Fruit fly (Drosophila melanogaster): ENCODE results near the gene spn-D.
A peak's percentile ranks its signal among the peaks of the same experiment; 100 is the strongest.

The spn-D gene

DNA sequence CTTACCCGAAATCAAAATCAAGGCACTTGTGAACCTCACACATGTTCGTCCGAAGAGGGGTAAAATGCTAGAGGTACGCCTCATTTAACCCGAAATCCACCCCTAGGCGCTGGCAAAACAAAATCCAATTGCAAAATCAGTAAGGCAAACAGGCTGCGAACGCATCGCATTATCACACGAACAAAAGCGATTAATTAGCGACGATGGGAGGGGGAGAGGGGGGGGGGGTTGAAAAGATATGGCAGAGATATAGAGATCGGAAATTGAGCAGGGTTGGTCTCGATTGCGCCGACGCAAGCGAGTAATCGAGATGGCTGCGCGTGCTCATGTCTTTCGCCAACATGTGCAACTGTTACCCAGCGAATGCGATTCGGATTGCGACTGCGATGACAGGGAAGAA, 31.4 kb downstream of the spn-D start (continued):
- no peak for TF ChIP-seq bab2 (GFP tag; optimal IDR thresholded peaks at IDR 0.05)
- TF ChIP-seq CG8924 (tag; optimal IDR thresholded peaks at IDR 0.05), result no peak
- no peak for TF ChIP-seq CG18764 (GFP tag; optimal IDR thresholded peaks at IDR 0.05)
- TF ChIP-seq CG6272 (GFP tag; IDR thresholded peaks at IDR 0.05), result no peak
- no peak for TF ChIP-seq cg (GFP tag; optimal IDR thresholded peaks at IDR 0.05)
- TF ChIP-seq Eip74EF (GFP tag; optimal IDR thresholded peaks at IDR 0.05), result no peak
- no peak for TF ChIP-seq sc (optimal IDR thresholded peaks at IDR 0.05)
- no peak for TF ChIP-seq sc (GFP tag; optimal IDR thresholded peaks at IDR 0.05)
- TF ChIP-seq CG3281 (GFP tag; optimal IDR thresholded peaks at IDR 0.05), result no peak

DNA sequence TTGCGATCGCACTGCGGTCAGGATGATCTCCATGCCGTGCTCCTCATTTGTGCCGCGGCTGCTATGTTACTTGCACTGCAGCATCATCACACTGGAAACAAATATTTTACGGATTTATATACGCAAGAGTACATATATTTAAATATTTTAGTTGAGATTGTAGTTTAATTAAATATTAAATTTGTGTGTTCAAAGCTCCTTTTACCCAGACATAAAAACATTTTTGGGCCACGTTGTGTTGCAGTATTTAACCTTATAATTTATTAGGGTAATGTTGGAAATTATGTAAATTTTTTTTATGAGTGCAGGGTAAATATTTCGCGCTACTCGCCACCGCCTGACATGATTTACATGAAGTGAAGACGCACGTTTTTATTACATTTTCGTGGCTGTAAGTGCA, 32.1 kb downstream of the spn-D start:
- TF ChIP-seq btn (GFP tag; optimal IDR thresholded peaks at IDR 0.05), result no peak
- peak; percentile 34 for TF ChIP-seq dmrt11E (tag; optimal IDR thresholded peaks at IDR 0.05)
- TF ChIP-seq NC2α (GFP tag; optimal IDR thresholded peaks at IDR 0.05), result no peak
- no peak for TF ChIP-seq CG7556 (GFP tag; optimal IDR thresholded peaks at IDR 0.05)
- TF ChIP-seq phol (tag; optimal IDR thresholded peaks at IDR 0.05), result peak; percentile 9
- TF ChIP-seq fd64A (GFP tag; optimal IDR thresholded peaks at IDR 0.05), result no peak
- TF ChIP-seq gem (tag; optimal IDR thresholded peaks at IDR 0.05), result peak; percentile 24
- no peak for TF ChIP-seq CG12104 (GFP tag; optimal IDR thresholded peaks at IDR 0.05)
- TF ChIP-seq CG1603 (tag; optimal IDR thresholded peaks at IDR 0.05), result no peak
- 0 out of 2 replicates have a peak, but pooled peaks have one; percentile 10 for TF ChIP-seq CG31441 (GFP tag; IDR thresholded peaks at IDR 0.05)
- TF ChIP-seq lola (GFP tag; optimal IDR thresholded peaks at IDR 0.05), result peak in 1 of 3 experiments; percentile 10
- TF ChIP-seq Max (GFP tag; optimal IDR thresholded peaks at IDR 0.05), result no peak
- peak; percentile 31; the same call in 1 of the 2 replicates for TF ChIP-seq Xrp1 (GFP tag; IDR thresholded peaks at IDR 0.05)
- no peak for TF ChIP-seq CG6272 (GFP tag; IDR thresholded peaks at IDR 0.05)
- TF ChIP-seq CG18262 (tag; optimal IDR thresholded peaks at IDR 0.05), result peak; percentile 12
- TF ChIP-seq bsh (GFP tag; optimal IDR thresholded peaks at IDR 0.05), result peak in 1 of 2 experiments; percentile 22
- peak; percentile 1 for TF ChIP-seq gsb-n (tag; optimal IDR thresholded peaks at IDR 0.05)
- TF ChIP-seq Med (GFP tag), result no peak
- peak; percentile 1 for TF ChIP-seq unpg (GFP tag; optimal IDR thresholded peaks at IDR 0.05)
- TF ChIP-seq CG10979 (tag; optimal IDR thresholded peaks at IDR 0.05), result peak; percentile 23
- TF ChIP-seq hth (optimal IDR thresholded peaks at IDR 0.05), result no peak
- TF ChIP-seq Poxn (GFP tag; IDR thresholded peaks at IDR 0.05), result no peak
- TF ChIP-seq HLH4C (GFP tag; IDR thresholded peaks at IDR 0.05; ENCODE audit: partially characterized antibody), result no peak

DNA sequence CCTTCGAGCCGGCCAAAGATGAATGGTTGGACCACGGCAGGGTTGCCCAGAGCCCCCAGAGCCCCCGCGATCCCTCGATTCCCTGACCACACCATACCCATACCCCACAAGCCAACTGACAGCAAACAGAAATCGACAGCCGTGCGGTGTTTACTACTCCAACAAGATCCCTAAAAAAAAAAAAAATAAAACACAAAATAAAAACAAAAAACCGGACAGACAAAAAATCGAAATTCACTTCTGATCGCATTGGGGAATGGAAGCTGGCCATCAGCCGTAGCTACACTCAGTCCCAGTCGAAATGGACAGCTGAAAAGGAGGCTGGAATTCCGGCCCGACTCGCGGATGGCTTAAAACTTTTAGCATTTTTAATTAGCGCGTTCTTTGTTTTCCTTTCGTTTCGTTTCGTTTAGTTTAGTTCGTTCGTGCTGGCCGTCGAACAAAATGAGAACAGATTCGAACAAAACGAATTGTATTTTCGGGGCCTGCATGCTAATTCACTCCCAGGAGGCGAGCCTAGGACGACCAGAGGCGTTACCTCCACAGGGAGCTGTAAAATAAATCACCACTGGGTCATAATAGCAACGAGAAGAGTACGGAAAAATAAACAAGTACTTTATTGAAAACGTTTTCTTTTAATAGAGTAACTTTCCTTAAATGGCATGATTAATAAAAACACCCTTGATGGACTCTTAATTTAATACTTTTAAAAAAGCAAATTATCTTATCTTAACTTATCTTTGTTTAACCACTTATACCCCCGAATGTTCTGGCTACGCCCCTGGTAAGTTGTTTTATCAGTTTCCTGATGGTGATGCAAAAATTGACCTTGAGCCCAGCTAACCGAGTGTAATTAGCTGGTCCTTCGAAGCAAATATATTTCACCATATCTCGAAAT, 33.6 kb downstream of the spn-D start:
- TF ChIP-seq sqz (GFP tag; optimal IDR thresholded peaks at IDR 0.05) (peak; percentile 19), CG15601 (tag; optimal IDR thresholded peaks at IDR 0.05) (no peak), nom (GFP tag; optimal IDR thresholded peaks at IDR 0.05) (peak; percentile 68), odd (GFP tag; optimal IDR thresholded peaks at IDR 0.05) (no peak), CG10979 (tag; optimal IDR thresholded peaks at IDR 0.05) (no peak), CG9215 (GFP tag; IDR thresholded peaks at IDR 0.05) (no peak)

Measured in whole organism, embryonic.